Worm (Caenorhabditis elegans) whole organism, L1 larva: ENCODE results near the gene sfxn-1.2.

ENCODE experiments used
- blmp-1 ChIP-seq: fragments of 150-350 bp; optimal IDR thresholded peaks from 2 replicates; lab custom pipeline; 2014; ENCODE audit warnings: missing biosample characterization, missing genetic modification characterization
- dpl-1 ChIP-seq, 3 experiments: fragments of 150-350 bp in 2 of 3; sonication (generic microtip) in 1 of 3; optimal IDR thresholded peaks; 2 replicates each; lab custom pipeline; 2014 to 2017; ENCODE audit warnings: missing biosample characterization in 3 of 3, missing genetic modification characterization in 3 of 3, missing genetic modification reagents in 3 of 3
- pag-3 ChIP-seq: sonication (generic microtip); optimal IDR thresholded peaks from 2 replicates; lab custom pipeline; 2017; ENCODE audit warnings: missing genetic modification characterization, mild to moderate bottlenecking, missing compliant biosample characterization, antibody characterized with exemption, borderline replicate concordance; ENCODE audit not compliant: insufficient read depth
- skn-1 ChIP-seq: fragments of 150-350 bp; optimal IDR thresholded peaks from 2 replicates; lab custom pipeline; 2014; ENCODE audit warnings: missing biosample characterization, missing genetic modification characterization
- unc-62 ChIP-seq: fragments of 150-350 bp; optimal IDR thresholded peaks from 2 replicates; lab custom pipeline; 2014; ENCODE audit warnings: missing biosample characterization, missing genetic modification reagents, missing genetic modification characterization
- unc-98 ChIP-seq: fragments of 200-800 bp; sonication (Bioruptor generic); IDR thresholded peaks from 2 replicates; pipeline ENCODE4 v1.3.6; 2022; ENCODE audit warnings: missing genetic modification characterization, missing compliant biosample characterization

- TF ChIP-seq blmp-1 (tag; lab: Kevin White, UChicago): no peak
- TF ChIP-seq unc-98 (GFP tag; lab: Robert Waterston, UW): no peak
- no peak for TF ChIP-seq pag-3 (tag; lab: Kevin White, UChicago)
- TF ChIP-seq skn-1: no peak
- no peak for TF ChIP-seq unc-62 (GFP tag; lab: Kevin White, UChicago)
- no peak for TF ChIP-seq dpl-1 (GFP tag; optimal IDR thresholded peaks at IDR 0.05; lab: Kevin White, UChicago)
Observed at ce11 chrII:11177376-11177775, 8.5 kb upstream of the sfxn-1.2 start, which contains the start of gene F37H8.6.
